Worm (Caenorhabditis elegans): ENCODE measurements around the gene apm-3.

Gene apm-3

ce11 chrX:986463-986862 lies 31.7 kb downstream of the apm-3 start:
- peak; percentile 80 for TF ChIP-seq snpc-4 (tag; optimal IDR thresholded peaks at IDR 0.05)
- TF ChIP-seq nhr-47 (tag; optimal IDR thresholded peaks at IDR 0.05), result peak; percentile 2
- no peak for TF ChIP-seq nhr-11 (tag; optimal IDR thresholded peaks at IDR 0.05)

DNA sequence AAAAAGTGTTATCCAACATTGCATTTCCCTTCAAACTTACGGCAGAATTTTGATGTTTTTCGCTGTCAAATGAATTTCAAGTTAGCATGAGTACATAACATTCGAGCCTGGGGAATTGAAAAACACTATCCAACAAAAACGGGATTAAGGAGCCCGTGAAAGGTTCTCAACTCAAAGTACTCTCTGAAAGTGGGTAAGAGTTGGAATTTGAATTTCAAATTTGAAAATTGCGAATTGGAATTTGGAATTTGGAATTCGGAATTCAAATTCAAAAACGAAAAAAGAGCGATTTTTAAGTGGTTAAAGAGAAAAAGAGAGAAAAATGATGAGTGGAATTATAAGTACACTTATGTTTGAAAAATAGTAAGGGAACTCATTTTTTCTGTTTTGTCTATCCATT lies 36.5 kb downstream of the apm-3 start, which contains the start of the genes C09E10.3 and dgk-1:
Gene C09E10.3, minus strand, starts transcription at position 101 of the 400 bp plus-strand sequence.
Gene dgk-1, minus strand, starts transcription at position 183 of the 400 bp plus-strand sequence.
- no peak for TF ChIP-seq grh-1 (GFP tag; IDR thresholded peaks at IDR 0.05)
- TF ChIP-seq egl-27 (tag; optimal IDR thresholded peaks at IDR 0.05), result no peak
- no peak for TF ChIP-seq nhr-85 (tag)
- no peak for TF ChIP-seq nhr-20 (tag; optimal IDR thresholded peaks at IDR 0.05)
- no peak for TF ChIP-seq blmp-1 (tag; optimal IDR thresholded peaks at IDR 0.05)
- TF ChIP-seq hpl-2 (GFP tag; optimal IDR thresholded peaks at IDR 0.05), result no peak
- TF ChIP-seq nhr-71 (tag; optimal IDR thresholded peaks at IDR 0.05), result no peak
- no peak for TF ChIP-seq zip-4 (GFP tag; optimal IDR thresholded peaks at IDR 0.05)
- no peak for TF ChIP-seq hlh-17 (GFP tag; optimal IDR thresholded peaks at IDR 0.05; ENCODE audit: borderline replicate concordance)
- no peak for TF ChIP-seq unc-86 (tag; optimal IDR thresholded peaks at IDR 0.05)
- TF ChIP-seq swsn-7 (tag; optimal IDR thresholded peaks at IDR 0.05), result no peak
- TF ChIP-seq Y116A8C.19 (tag; optimal IDR thresholded peaks at IDR 0.05; ENCODE audit: borderline replicate concordance), result no peak
- no peak for TF ChIP-seq pqm-1 (tag; optimal IDR thresholded peaks at IDR 0.05)

DNA sequence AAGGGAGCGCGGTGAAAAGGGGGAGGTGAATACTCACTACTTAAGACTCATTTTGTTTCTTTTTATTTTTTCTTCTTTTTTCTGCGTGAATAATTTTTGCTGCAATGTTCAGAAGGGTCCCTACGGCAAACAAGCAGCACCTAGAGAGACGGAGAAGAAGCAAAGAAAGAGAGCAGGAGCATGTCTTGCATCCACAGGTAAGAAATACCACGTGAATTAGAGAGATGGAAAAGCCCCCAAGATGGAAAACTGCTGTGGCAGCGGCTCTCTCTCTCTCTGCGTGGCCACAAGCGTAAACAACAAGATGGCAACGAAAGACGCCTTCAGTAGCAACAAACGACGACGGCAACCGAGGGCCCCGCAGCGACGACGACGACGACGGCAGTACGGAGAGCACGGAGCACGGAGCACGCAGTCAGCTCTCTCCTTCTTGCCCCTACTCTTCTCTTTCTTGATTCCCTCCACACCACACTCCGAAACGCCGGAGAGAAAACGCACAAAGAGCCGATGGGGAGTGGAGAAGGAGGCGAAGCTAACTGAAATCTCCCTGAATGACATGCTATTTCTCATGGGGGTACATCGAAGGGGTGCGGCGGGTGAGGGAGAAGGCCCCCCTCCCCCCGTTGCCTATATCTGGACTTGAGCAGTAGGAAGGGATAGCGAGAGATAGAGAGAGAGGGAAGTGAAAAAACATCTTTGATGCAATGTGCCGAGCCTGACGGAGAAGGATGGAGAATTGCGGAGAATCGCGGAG lies 38.1 kb downstream of the apm-3 start:
- TF ChIP-seq nhr-77 (tag; optimal IDR thresholded peaks at IDR 0.05) (no peak), ceh-63 (GFP tag; optimal IDR thresholded peaks at IDR 0.05) (no peak), lir-3 (tag; optimal IDR thresholded peaks at IDR 0.05; ENCODE audit: poor library complexity) (no peak), mab-9 (GFP tag; IDR thresholded peaks at IDR 0.05) (peak; percentile 26; the same call in 1 of the 2 replicates), dsc-1 (tag; optimal IDR thresholded peaks at IDR 0.05) (peak; percentile 78), nhr-85 (tag) (no peak), unc-30 (tag; optimal IDR thresholded peaks at IDR 0.05) (no peak), snu-23 (GFP tag; optimal IDR thresholded peaks at IDR 0.05) (peak; percentile 71), elt-3 (tag; optimal IDR thresholded peaks at IDR 0.05) (no peak), nhr-90 (tag; optimal IDR thresholded peaks at IDR 0.05; ENCODE audit: poor library complexity) (no peak), irx-1 (tag; optimal IDR thresholded peaks at IDR 0.05) (peak; percentile 23), dpl-1 (GFP tag; optimal IDR thresholded peaks at IDR 0.05) (peak in 1 of 3 experiments; percentile 13), lin-14 (GFP tag; optimal IDR thresholded peaks at IDR 0.05) (peak; percentile 93), ztf-4 (tag; optimal IDR thresholded peaks at IDR 0.05) (peak; percentile 7), efl-3 (GFP tag; optimal IDR thresholded peaks at IDR 0.05) (no peak), unc-62 (GFP tag; optimal IDR thresholded peaks at IDR 0.05) (no peak), fos-1 (tag; optimal IDR thresholded peaks at IDR 0.05) (no peak), elt-2 (tag; optimal IDR thresholded peaks at IDR 0.05) (no peak), vab-15 (tag; optimal IDR thresholded peaks at IDR 0.05) (no peak), mef-2 (tag; optimal IDR thresholded peaks at IDR 0.05) (peak; percentile 3), zag-1 (tag; optimal IDR thresholded peaks at IDR 0.05) (no peak), ama-1 (optimal IDR thresholded peaks at IDR 0.05) (no peak), efl-1 (optimal IDR thresholded peaks at IDR 0.05) (peak; percentile 5 to 29), efl-1 (GFP tag; optimal IDR thresholded peaks at IDR 0.05 in 1 of 2) (peak in 1 of 2 experiments; percentile 79), blmp-1 (tag; optimal IDR thresholded peaks at IDR 0.05) (no peak), sptf-1 (tag; optimal IDR thresholded peaks at IDR 0.05) (no peak), lin-35 (GFP tag; optimal IDR thresholded peaks at IDR 0.05) (peak in 1 of 2 experiments; percentile 24), grh-1 (GFP tag; IDR thresholded peaks at IDR 0.05) (no peak), nhr-84 (tag; optimal IDR thresholded peaks at IDR 0.05) (no peak), nhr-19 (GFP tag; conservative IDR thresholded peaks at IDR 0.05) (peak; percentile 33), snpc-4 (tag; optimal IDR thresholded peaks at IDR 0.05) (peak; percentile 6), nhr-237 (tag; optimal IDR thresholded peaks at IDR 0.05) (no peak), mep-1 (tag; optimal IDR thresholded peaks at IDR 0.05) (peak; percentile 44), aha-1 (tag; optimal IDR thresholded peaks at IDR 0.05) (no peak), ceh-90 (tag; optimal IDR thresholded peaks at IDR 0.05) (no peak), nhr-47 (tag; optimal IDR thresholded peaks at IDR 0.05) (peak; percentile 81), pqm-1 (tag; optimal IDR thresholded peaks at IDR 0.05) (no peak), ces-1 (GFP tag; optimal IDR thresholded peaks at IDR 0.05) (no peak)
